Fruit fly (Drosophila melanogaster) whole organism, embryonic: Measurements from ENCODE around the gene CG15877.
A peak's percentile ranks its signal among the peaks of the same experiment; 100 is the strongest.

Experiments
- Aef1 ChIP-seq: fragments of 200-800 bp; sonication (Bioruptor generic); IDR thresholded peaks from 3 replicates; pipeline ENCODE4 v1.3.6; 2022; ENCODE audit warnings: missing biosample characterization, missing genetic modification characterization
- Awh ChIP-seq: fragments of 200-800 bp; sonication (Bioruptor generic); IDR thresholded peaks from 2 replicates; pipeline ENCODE4, ENCODE4 v1.3.6; 2022; ENCODE audit warnings: missing biosample characterization, missing genetic modification characterization
- BEAF-32 ChIP-seq: fragments of 200-800 bp; sonication (Bioruptor generic); optimal IDR thresholded peaks from 3 replicates; lab custom pipeline; 2017; ENCODE audit warnings: missing biosample characterization, missing genetic modification characterization, mild to moderate bottlenecking, moderate library complexity, missing genetic modification reagents
- CG10462 ChIP-seq: fragments of 200-800 bp; sonication (Bioruptor generic); optimal IDR thresholded peaks from 2 replicates; lab custom pipeline; 2016; ENCODE audit warnings: missing biosample characterization, missing genetic modification characterization
- CG10543 ChIP-seq: fragments of 200-800 bp; sonication (Bioruptor generic); optimal IDR thresholded peaks from 3 replicates; lab custom pipeline; 2017; ENCODE audit warnings: missing biosample characterization, mild to moderate bottlenecking, missing genetic modification characterization, moderate library complexity
- CG11085 ChIP-seq: fragments of 200-800 bp; sonication (Bioruptor generic); IDR thresholded peaks from 2 replicates; pipeline ENCODE4 v1.3.6; 2022; ENCODE audit warnings: missing biosample characterization, missing genetic modification characterization
- CG12071 ChIP-seq: fragments of 200-800 bp; sonication (Bioruptor generic); optimal IDR thresholded peaks from 3 replicates; lab custom pipeline; 2018; ENCODE audit warnings: missing biosample characterization, mild to moderate bottlenecking, missing genetic modification characterization
- CG12659 ChIP-seq: fragments of 200-800 bp; sonication (Bioruptor generic); optimal IDR thresholded peaks from 3 replicates; lab custom pipeline; 2017; ENCODE audit warnings: mild to moderate bottlenecking, missing biosample characterization, missing genetic modification reagents, missing genetic modification characterization
- CG16815 ChIP-seq: fragments of 200-800 bp; sonication (Bioruptor generic); optimal IDR thresholded peaks from 3 replicates; lab custom pipeline; 2017; ENCODE audit warnings: missing biosample characterization, mild to moderate bottlenecking, missing genetic modification characterization
- CG18619 ChIP-seq: fragments of 200-800 bp; sonication (Bioruptor generic); optimal IDR thresholded peaks from 3 replicates; lab custom pipeline; 2017; ENCODE audit warnings: missing biosample characterization, mild to moderate bottlenecking, missing genetic modification characterization
- CG31365 ChIP-seq: fragments of 200-800 bp; sonication (Bioruptor generic); optimal IDR thresholded peaks from 2 replicates; lab custom pipeline; 2018; ENCODE audit warnings: missing biosample characterization, mild to moderate bottlenecking, missing genetic modification characterization
- CG3163 ChIP-seq: fragments of 200-800 bp; sonication (Bioruptor generic); optimal IDR thresholded peaks from 3 replicates; lab custom pipeline; 2016; ENCODE audit warnings: missing biosample characterization, missing genetic modification characterization
- CG33557 ChIP-seq: fragments of 200-800 bp; sonication (Bioruptor generic); optimal IDR thresholded peaks from 2 replicates; lab custom pipeline; 2019; ENCODE audit warnings: missing biosample characterization, mild to moderate bottlenecking, missing genetic modification characterization, moderate library complexity
- CG3407 ChIP-seq: fragments of 200-800 bp; sonication (Bioruptor generic); optimal IDR thresholded peaks from 2 replicates; lab custom pipeline; 2018; ENCODE audit warnings: missing biosample characterization, mild to moderate bottlenecking, missing genetic modification characterization
- CG34376 ChIP-seq: fragments of 200-800 bp; sonication (Bioruptor generic); optimal IDR thresholded peaks from 2 replicates; lab custom pipeline; 2018; ENCODE audit warnings: missing biosample characterization, mild to moderate bottlenecking, missing genetic modification characterization
- CG3838 ChIP-seq: fragments of 200-800 bp; sonication (Bioruptor generic); optimal IDR thresholded peaks from 3 replicates; lab custom pipeline; 2016; ENCODE audit warnings: missing biosample characterization, missing genetic modification characterization
- CG4424 ChIP-seq: fragments of 200-800 bp; sonication (Bioruptor generic); optimal IDR thresholded peaks from 3 replicates; lab custom pipeline; 2016; ENCODE audit warnings: missing biosample characterization, missing genetic modification characterization
- CG4707 ChIP-seq: fragments of 200-800 bp; sonication (Bioruptor generic); optimal IDR thresholded peaks from 2 replicates; lab custom pipeline; 2018; ENCODE audit warnings: missing biosample characterization, mild to moderate bottlenecking, missing genetic modification characterization, moderate library complexity
- CG4820 ChIP-seq: fragments of 200-800 bp; sonication (Bioruptor generic); optimal IDR thresholded peaks from 3 replicates; lab custom pipeline; 2016; ENCODE audit warnings: missing biosample characterization, missing genetic modification characterization
- CG5953 ChIP-seq: fragments of 200-800 bp; sonication (Bioruptor generic); IDR thresholded peaks from 2 replicates; pipeline ENCODE4 v1.3.6; 2022; ENCODE audit warnings: missing biosample characterization, missing genetic modification characterization
- CG7928 ChIP-seq: fragments of 200-800 bp; sonication (Bioruptor generic); optimal IDR thresholded peaks from 2 replicates; lab custom pipeline; 2017; ENCODE audit warnings: missing biosample characterization, mild to moderate bottlenecking, missing genetic modification characterization
- CG8089 ChIP-seq: fragments of 200-800 bp; sonication (Bioruptor generic); optimal IDR thresholded peaks from 3 replicates; lab custom pipeline; 2016; ENCODE audit warnings: missing biosample characterization, missing genetic modification characterization
- CG9215 ChIP-seq: fragments of 200-800 bp; sonication (Bioruptor generic); IDR thresholded peaks from 2 replicates; pipeline ENCODE4 v1.3.6; 2022; ENCODE audit warnings: missing biosample characterization, missing genetic modification characterization
- CG9797 ChIP-seq: fragments of 200-800 bp; sonication (Bioruptor generic); optimal IDR thresholded peaks from 3 replicates; lab custom pipeline; 2018; ENCODE audit warnings: missing biosample characterization, mild to moderate bottlenecking, missing genetic modification characterization
- CHES-1-like ChIP-seq: fragments of 200-800 bp; sonication (Bioruptor generic); optimal IDR thresholded peaks from 2 replicates; lab custom pipeline; 2016; ENCODE audit warnings: missing biosample characterization, missing genetic modification characterization
- CoRest ChIP-seq: fragments of 200-800 bp; sonication (Bioruptor generic); optimal IDR thresholded peaks from 3 replicates; lab custom pipeline; 2018; ENCODE audit warnings: missing biosample characterization, mild to moderate bottlenecking, missing genetic modification characterization, moderate library complexity
- CrebB ChIP-seq: fragments of 200-800 bp; sonication (Bioruptor generic); optimal IDR thresholded peaks from 3 replicates; lab custom pipeline; 2018; ENCODE audit warnings: missing biosample characterization, mild to moderate bottlenecking, missing genetic modification characterization
- Dad ChIP-seq: fragments of 200-800 bp; sonication (Bioruptor generic); optimal IDR thresholded peaks from 3 replicates; lab custom pipeline; 2016; ENCODE audit warnings: missing biosample characterization, missing genetic modification characterization
- Dip2 ChIP-seq: fragments of 200-800 bp; sonication (Bioruptor generic); IDR thresholded peaks from 2 replicates; pipeline ENCODE4 v1.3.6; 2022; ENCODE audit warnings: missing biosample characterization, missing genetic modification characterization
- E2f1 ChIP-seq: fragments of 200-800 bp; sonication (Bioruptor generic); IDR thresholded peaks from 2 replicates; pipeline ENCODE4 v1.3.6; 2022; ENCODE audit warnings: missing biosample characterization, missing genetic modification characterization
- HHEX ChIP-seq: fragments of 200-800 bp; sonication (Bioruptor generic); optimal IDR thresholded peaks from 3 replicates; lab custom pipeline; 2017; ENCODE audit warnings: missing biosample characterization, mild to moderate bottlenecking, missing genetic modification characterization, missing genetic modification reagents
- HLHmδ ChIP-seq: fragments of 200-800 bp; sonication (Bioruptor generic); optimal IDR thresholded peaks from 2 replicates; lab custom pipeline; 2018; ENCODE audit warnings: missing biosample characterization, mild to moderate bottlenecking, missing genetic modification characterization, moderate library complexity
- Hsf ChIP-seq: fragments of 200-800 bp; sonication (Bioruptor generic); optimal IDR thresholded peaks from 3 replicates; lab custom pipeline; 2016; ENCODE audit warnings: missing biosample characterization, missing genetic modification characterization
- NfI ChIP-seq: fragments of 200-800 bp; sonication (Bioruptor generic); optimal IDR thresholded peaks from 3 replicates; lab custom pipeline; 2018; ENCODE audit warnings: missing biosample characterization, mild to moderate bottlenecking, missing genetic modification characterization, moderate library complexity
- Rx ChIP-seq: fragments of 200-800 bp; sonication (Bioruptor generic); IDR thresholded peaks from 2 replicates; pipeline ENCODE4 v1.3.6; 2022; ENCODE audit warnings: missing biosample characterization, missing genetic modification characterization
- Tbp ChIP-seq: fragments of >200 bp; optimal IDR thresholded peaks from 2 replicates; lab custom pipeline; 2018; ENCODE audit warnings: missing biosample characterization, missing genetic modification characterization
- Usf ChIP-seq: fragments of 200-800 bp; sonication (Bioruptor generic); optimal IDR thresholded peaks from 2 replicates; lab custom pipeline; 2017; ENCODE audit warnings: missing genotype, missing biosample characterization, missing genetic modification characterization
- Xbp1 ChIP-seq: fragments of 200-800 bp; sonication (Bioruptor generic); optimal IDR thresholded peaks from 3 replicates; lab custom pipeline; 2016; ENCODE audit warnings: missing biosample characterization, mild to moderate bottlenecking, missing genetic modification characterization
- bcd ChIP-seq: fragments of 200-800 bp; sonication (Bioruptor generic); optimal IDR thresholded peaks from 2 replicates; lab custom pipeline; 2017; ENCODE audit warnings: missing biosample characterization, mild to moderate bottlenecking, missing genetic modification characterization
- bowl ChIP-seq: fragments of 200-800 bp; sonication (Bioruptor generic); IDR thresholded peaks from 2 replicates; pipeline ENCODE4 v1.3.6; 2022; ENCODE audit warnings: missing biosample characterization, missing genetic modification characterization
- chif ChIP-seq, 2 experiments: fragments of 200-800 bp; sonication (Bioruptor generic); optimal IDR thresholded peaks; 3 replicates each; lab custom pipeline; 2016; ENCODE audit warnings: missing biosample characterization in 2 of 2, missing genetic modification characterization in 2 of 2
- croc ChIP-seq: fragments of 200-800 bp; sonication (Bioruptor generic); conservative IDR thresholded peaks from 3 replicates; pipeline ENCODE4 v1.3.6; 2022; ENCODE audit warnings: missing biosample characterization, missing genetic modification characterization
- dati ChIP-seq: fragments of 200-800 bp; sonication (Bioruptor generic); IDR thresholded peaks from 2 replicates; pipeline ENCODE4 v1.3.6; 2022; ENCODE audit warnings: missing biosample characterization, missing genetic modification characterization
- dm ChIP-seq: fragments of 200-800 bp; sonication (Bioruptor generic); optimal IDR thresholded peaks from 3 replicates; lab custom pipeline; 2016; ENCODE audit warnings: missing biosample characterization, missing genetic modification characterization
- gcm ChIP-seq: fragments of 200-800 bp; sonication (Bioruptor generic); optimal IDR thresholded peaks from 2 replicates; lab custom pipeline; 2019; ENCODE audit warnings: missing biosample characterization, mild to moderate bottlenecking, missing genetic modification characterization, moderate library complexity
- her ChIP-seq: fragments of 200-800 bp; sonication (Bioruptor generic); optimal IDR thresholded peaks from 2 replicates; lab custom pipeline; 2016; ENCODE audit warnings: missing biosample characterization, missing genetic modification characterization
- org-1 ChIP-seq: fragments of 200-800 bp; sonication (Bioruptor generic); optimal IDR thresholded peaks from 2 replicates; lab custom pipeline; 2017; ENCODE audit warnings: missing biosample characterization, missing genetic modification characterization
- sd ChIP-seq: fragments of 200-800 bp; sonication (Bioruptor generic); optimal IDR thresholded peaks from 3 replicates; lab custom pipeline; 2018; ENCODE audit warnings: missing biosample characterization, mild to moderate bottlenecking, missing genetic modification characterization, moderate library complexity
- tll ChIP-seq, 2 experiments: fragments of 200-800 bp in 1 of 2; fragments of >200 bp in 1 of 2; sonication (Bioruptor generic) in 1 of 2; optimal IDR thresholded peaks; 2 replicates each; lab custom pipeline; 2017 to 2019; ENCODE audit warnings: missing biosample characterization in 2 of 2, missing genetic modification characterization in 2 of 2, mild to moderate bottlenecking in 1 of 2, moderate library complexity in 1 of 2
- toy ChIP-seq: fragments of 200-800 bp; sonication (Bioruptor generic); IDR thresholded peaks from 2 replicates; pipeline ENCODE4 v1.3.6; 2022; ENCODE audit warnings: missing biosample characterization, missing genetic modification characterization
- unc-4 ChIP-seq: fragments of 200-800 bp; sonication (Bioruptor generic); IDR thresholded peaks from 2 replicates; pipeline ENCODE4 v1.3.6; 2022; ENCODE audit warnings: missing biosample characterization, missing genetic modification characterization; ENCODE audit not compliant: partially characterized antibody

CG15877 gene

dm6 chr3L:2418769-2419168 is 41.4 kb upstream of the CG15877 start (continued):
- TF ChIP-seq toy (GFP tag; lab: Robert Waterston, UW) (peak; percentile 63; the same call in 1 of the 2 replicates), CG4424 (peak; percentile 86), croc (GFP tag; lab: Robert Waterston, UW) (peak; percentile 70), CG9215 (GFP tag; lab: Robert Waterston, UW) (peak; percentile 77), CG4820 (GFP tag; lab: Kevin White, UChicago) (peak; percentile 86), tll (GFP tag; optimal IDR thresholded peaks at IDR 0.05; lab: Kevin White, UChicago) (no peak), CG3838 (GFP tag; lab: Kevin White, UChicago) (peak; percentile 3), Xbp1 (GFP tag; lab: Kevin White, UChicago) (peak; percentile 68), Dip2 (GFP tag; lab: Robert Waterston, UW) (peak; percentile 13; the same call in 1 of the 2 replicates), CG11085 (GFP tag; lab: Robert Waterston, UW) (peak; percentile 59), CG12071 (GFP tag; lab: Kevin White, UChicago) (peak; percentile 90), CG7928 (peak; percentile 52), Hsf (peak; percentile 69), Tbp (no peak), bcd (peak; percentile 82), Rx (peak; percentile 73), CG34376 (GFP tag; lab: Kevin White, UChicago) (peak; percentile 52), unc-4 (GFP tag; lab: Robert Waterston, UW) (no peak), HLHmδ (no peak), dati (peak; percentile 65), CG3163 (GFP tag; lab: Kevin White, UChicago) (no peak), Usf (GFP tag; lab: Kevin White, UChicago) (peak; percentile 18), dm (peak; percentile 25), gcm (GFP tag; lab: Kevin White, UChicago) (peak; percentile 4), CG3407 (GFP tag; lab: Kevin White, UChicago) (peak; percentile 47), CrebB (tag; lab: Kevin White, UChicago) (peak; percentile 30), NfI (GFP tag; lab: Kevin White, UChicago) (peak; percentile 53), her (GFP tag; lab: Kevin White, UChicago) (peak; percentile 27), CG18619 (GFP tag; lab: Kevin White, UChicago) (peak; percentile 60), CG9797 (GFP tag; lab: Kevin White, UChicago) (no peak), CG8089 (GFP tag; lab: Kevin White, UChicago) (peak; percentile 25), E2f1 (peak; percentile 83), Awh (GFP tag; lab: Robert Waterston, UW) (peak; percentile 85), CG10543 (GFP tag; lab: Kevin White, UChicago) (no peak), CoRest (peak; percentile 78), HHEX (GFP tag; lab: Kevin White, UChicago) (peak; percentile 89), CG33557 (GFP tag; lab: Kevin White, UChicago) (no peak), CHES-1-like (peak; percentile 25), BEAF-32 (no peak), CG4707 (GFP tag; lab: Kevin White, UChicago) (peak; percentile 32), org-1 (GFP tag; lab: Kevin White, UChicago) (peak; percentile 45), sd (tag; lab: Kevin White, UChicago) (peak; percentile 58), Aef1 (GFP tag; lab: Robert Waterston, UW) (peak; percentile 92), Dad (GFP tag; lab: Kevin White, UChicago) (peak; percentile 71), CG12659 (GFP tag; lab: Kevin White, UChicago) (peak; percentile 63), chif (GFP tag; optimal IDR thresholded peaks at IDR 0.05; lab: Kevin White, UChicago) (peak; percentile 62 to 72), CG5953 (GFP tag; lab: Robert Waterston, UW) (peak; percentile 72; the same call in 1 of the 2 replicates), CG10462 (GFP tag; lab: Kevin White, UChicago) (peak; percentile 23), CG31365 (tag; lab: Kevin White, UChicago) (peak; percentile 60), bowl (GFP tag; lab: Robert Waterston, UW) (peak; percentile 71), CG16815 (peak; percentile 42)
